Worm (Caenorhabditis elegans): ENCODE data around the gene cnc-7.
"Not testable (repeated sequence)": the region's sequence is repeated elsewhere in the genome, so short reads cannot be mapped to it uniquely, and the experiment has no call there.

DNA sequence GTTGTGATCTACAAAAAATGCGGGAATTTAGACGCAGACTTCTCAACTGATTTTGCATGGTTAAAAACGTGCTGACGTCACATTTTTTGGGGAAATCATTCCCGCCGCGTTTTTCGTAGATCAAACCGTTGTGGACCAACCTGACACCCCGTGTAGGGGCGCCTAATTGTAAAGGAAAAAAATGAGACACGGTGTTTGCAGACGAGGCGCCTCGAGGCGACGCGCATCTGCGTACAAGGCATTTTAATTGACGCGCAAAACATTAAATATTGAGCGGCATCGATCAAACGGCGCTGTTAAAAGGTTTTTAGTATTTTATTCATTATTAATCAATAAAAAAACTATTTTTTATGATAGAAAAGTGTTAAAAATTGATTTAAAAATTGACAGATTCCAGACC, 37.5 kb downstream of the cnc-7 start:
- not testable (repeated sequence) for TF ChIP-seq tbx-7 (tag; optimal IDR thresholded peaks at IDR 0.05); tbx-2 (tag; optimal IDR thresholded peaks at IDR 0.05); K09A11.1 (tag; optimal IDR thresholded peaks at IDR 0.05; ENCODE audit: insufficient read depth); hlh-8 (tag; optimal IDR thresholded peaks at IDR 0.05); nhr-11 (tag; optimal IDR thresholded peaks at IDR 0.05); F13H6.1 (tag; optimal IDR thresholded peaks at IDR 0.05)

All from whole organism, late embryonic.